Fruit fly (Drosophila melanogaster): ENCODE data around the gene fit.

Gene fit

DNA sequence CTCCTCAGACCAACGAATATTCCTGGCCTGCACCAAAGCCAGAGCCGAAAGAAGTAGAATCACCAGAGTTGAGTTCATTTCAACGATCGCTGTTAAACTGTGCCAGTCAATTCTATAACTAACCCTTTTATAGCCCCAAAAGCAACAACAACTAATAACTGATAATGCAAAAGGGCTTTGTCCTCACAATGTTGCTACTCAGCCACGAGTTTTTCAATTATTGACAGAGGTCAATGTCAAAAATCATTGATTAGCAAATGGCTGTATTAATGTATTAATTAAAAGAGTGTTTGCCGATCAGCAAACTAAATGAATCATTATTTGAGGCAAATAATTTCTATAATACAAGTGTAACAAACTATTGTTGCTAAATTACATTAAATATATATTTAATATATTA is at the start of gene fit:
Gene fit, minus strand, starts transcription at position 101 of the 400 bp plus-strand sequence.
- no peak for TF ChIP-seq insv (optimal IDR thresholded peaks at IDR 0.05)
- no peak for TF ChIP-seq ttk (optimal IDR thresholded peaks at IDR 0.05)

dm6 chr3R:21933952-21934351 is 49.7 kb upstream of the fit start:
- no peak for TF ChIP-seq insv (optimal IDR thresholded peaks at IDR 0.05)
- TF ChIP-seq psq (optimal IDR thresholded peaks at IDR 0.05): no peak
- no peak for TF ChIP-seq Myc (optimal IDR thresholded peaks at IDR 0.05)
- no peak for TF ChIP-seq Sin3A (optimal IDR thresholded peaks at IDR 0.05)
- TF ChIP-seq ttk (optimal IDR thresholded peaks at IDR 0.05): no peak
- TF ChIP-seq h (optimal IDR thresholded peaks at IDR 0.05): no peak

DNA sequence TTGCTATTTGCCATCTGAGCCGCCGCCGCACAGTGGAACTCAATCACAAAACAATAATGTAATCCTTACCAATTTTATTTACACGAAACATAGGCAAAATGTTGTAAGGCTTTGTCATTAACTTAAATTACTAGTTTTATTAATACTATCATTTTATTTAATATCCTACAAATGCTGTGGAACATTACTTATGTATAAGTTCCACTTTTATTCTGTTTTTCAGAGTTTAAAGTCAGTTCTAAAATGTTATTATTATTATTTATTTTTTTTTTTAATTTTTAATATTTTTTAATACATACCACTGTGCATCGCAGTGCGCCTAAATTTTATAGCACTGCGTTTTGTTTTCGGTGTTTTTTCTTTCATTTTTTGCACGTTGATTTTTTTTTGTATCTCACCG is 47.1 kb upstream of the fit start:
- TF ChIP-seq insv (optimal IDR thresholded peaks at IDR 0.05): no peak
- TF ChIP-seq psq (optimal IDR thresholded peaks at IDR 0.05): no peak
- TF ChIP-seq ttk (optimal IDR thresholded peaks at IDR 0.05): no peak
- no peak for TF ChIP-seq h (optimal IDR thresholded peaks at IDR 0.05)
- no peak for TF ChIP-seq Myc (optimal IDR thresholded peaks at IDR 0.05)
- no peak for TF ChIP-seq Sin3A (optimal IDR thresholded peaks at IDR 0.05)

dm6 chr3R:21928214-21928613 is 44.0 kb upstream of the fit start:
- TF ChIP-seq Sin3A (optimal IDR thresholded peaks at IDR 0.05) (no peak), Myc (optimal IDR thresholded peaks at IDR 0.05) (no peak), h (optimal IDR thresholded peaks at IDR 0.05) (no peak), ttk (optimal IDR thresholded peaks at IDR 0.05) (no peak), psq (optimal IDR thresholded peaks at IDR 0.05) (no peak), insv (optimal IDR thresholded peaks at IDR 0.05) (no peak)

dm6 chr3R:21923742-21924141 is 39.5 kb upstream of the fit start:
- TF ChIP-seq h (optimal IDR thresholded peaks at IDR 0.05) (no peak), insv (optimal IDR thresholded peaks at IDR 0.05) (no peak), Sin3A (optimal IDR thresholded peaks at IDR 0.05) (no peak), ttk (optimal IDR thresholded peaks at IDR 0.05) (no peak), psq (optimal IDR thresholded peaks at IDR 0.05) (no peak), Myc (optimal IDR thresholded peaks at IDR 0.05) (no peak)

dm6 chr3R:21922674-21923323 is 38.5 kb upstream of the fit start:
- TF ChIP-seq Sin3A (optimal IDR thresholded peaks at IDR 0.05): no peak
- no peak for TF ChIP-seq ttk (optimal IDR thresholded peaks at IDR 0.05)
- no peak for TF ChIP-seq insv (optimal IDR thresholded peaks at IDR 0.05)
- no peak for TF ChIP-seq h (optimal IDR thresholded peaks at IDR 0.05)
- no peak for TF ChIP-seq psq (optimal IDR thresholded peaks at IDR 0.05)
- TF ChIP-seq Myc (optimal IDR thresholded peaks at IDR 0.05): no peak

DNA sequence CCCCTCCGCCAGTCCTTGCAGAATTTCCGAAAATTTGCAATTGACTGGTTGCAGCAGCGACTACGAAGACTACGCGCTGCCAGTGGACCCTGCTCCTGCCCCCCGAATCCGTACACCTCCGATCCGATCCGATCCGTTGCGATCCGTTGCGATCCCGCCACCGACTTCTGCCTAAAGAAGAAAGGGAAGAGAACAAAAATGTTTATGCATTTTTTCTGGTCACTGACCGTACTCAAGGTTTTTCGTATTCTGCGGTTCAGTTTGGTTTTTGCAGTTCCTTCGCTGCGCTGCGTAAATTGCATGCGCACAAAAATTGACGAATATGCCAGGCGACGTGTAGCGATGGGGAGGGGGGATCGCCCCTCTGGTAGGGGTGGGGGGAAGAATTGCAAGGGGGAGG is 38.0 kb upstream of the fit start:
- no peak for TF ChIP-seq Myc (optimal IDR thresholded peaks at IDR 0.05)
- no peak for TF ChIP-seq h (optimal IDR thresholded peaks at IDR 0.05)
- no peak for TF ChIP-seq Sin3A (optimal IDR thresholded peaks at IDR 0.05)

DNA sequence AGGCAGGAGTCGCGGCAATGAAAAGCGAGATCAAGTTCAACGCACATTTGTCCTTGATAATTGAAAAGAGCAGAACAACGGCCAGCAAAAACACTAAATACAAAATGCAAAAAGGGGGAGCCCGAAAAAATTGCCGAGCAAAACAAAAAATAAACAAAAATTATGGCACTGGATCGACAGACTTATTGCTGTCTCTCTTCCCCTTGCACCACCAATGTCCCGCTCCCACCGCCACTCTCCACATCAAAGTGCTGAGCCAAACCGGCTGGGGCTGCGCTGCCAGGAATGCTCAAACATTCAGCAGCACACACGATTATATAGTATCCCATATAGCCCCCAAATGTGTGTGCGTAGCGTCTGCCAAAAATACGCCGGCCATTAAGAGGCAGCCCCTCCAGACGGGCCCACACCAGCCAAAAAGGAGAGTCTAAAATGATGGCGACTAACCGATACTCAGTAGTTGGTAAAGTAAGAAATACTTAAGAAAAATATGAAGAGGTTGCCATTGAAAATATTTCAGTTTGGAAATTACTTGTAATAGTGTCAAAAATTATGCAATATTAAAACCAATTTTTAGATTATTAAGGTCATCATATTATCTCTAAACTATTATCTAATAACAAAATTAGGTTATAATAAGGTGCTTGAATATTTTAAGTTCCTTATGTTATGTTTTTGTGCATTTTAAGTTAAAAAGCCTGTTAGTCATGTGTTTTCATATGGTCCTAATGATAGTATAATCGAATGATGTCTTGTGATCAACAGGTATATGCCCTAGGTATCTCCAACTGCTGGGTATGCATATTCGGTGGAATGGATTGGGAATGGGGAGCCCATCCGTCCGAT is 37.3 kb upstream of the fit start:
- no peak for TF ChIP-seq psq (optimal IDR thresholded peaks at IDR 0.05)
- no peak for TF ChIP-seq Myc (optimal IDR thresholded peaks at IDR 0.05)
- no peak for TF ChIP-seq insv (optimal IDR thresholded peaks at IDR 0.05)
- TF ChIP-seq h (optimal IDR thresholded peaks at IDR 0.05): no peak
- TF ChIP-seq ttk (optimal IDR thresholded peaks at IDR 0.05): no peak

DNA sequence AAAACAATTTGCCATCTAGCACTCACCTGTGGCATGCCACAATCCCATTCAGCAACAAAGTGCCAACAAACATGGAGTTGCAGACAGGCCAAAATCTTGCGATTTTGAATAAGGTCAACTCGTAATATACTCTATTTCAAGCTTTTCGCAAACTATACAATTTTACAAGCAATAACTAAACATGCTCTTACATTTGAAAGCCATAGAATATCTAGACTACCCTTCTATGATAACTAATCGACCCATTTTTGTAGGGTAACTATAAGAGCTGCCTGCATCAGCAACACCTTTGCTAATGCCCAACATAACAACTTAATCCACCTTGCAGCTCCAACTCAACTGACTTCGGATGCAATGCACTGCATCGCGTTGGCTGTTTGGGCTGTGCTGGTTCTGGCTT is 36.2 kb upstream of the fit start:
- TF ChIP-seq Myc (optimal IDR thresholded peaks at IDR 0.05) (no peak), insv (optimal IDR thresholded peaks at IDR 0.05) (no peak), psq (optimal IDR thresholded peaks at IDR 0.05) (no peak), ttk (optimal IDR thresholded peaks at IDR 0.05) (no peak), Sin3A (optimal IDR thresholded peaks at IDR 0.05) (no peak), h (optimal IDR thresholded peaks at IDR 0.05) (no peak)

dm6 chr3R:21916987-21917386 is 32.7 kb upstream of the fit start:
- TF ChIP-seq Sin3A (optimal IDR thresholded peaks at IDR 0.05): no peak
- TF ChIP-seq h (optimal IDR thresholded peaks at IDR 0.05): no peak
- no peak for TF ChIP-seq Myc (optimal IDR thresholded peaks at IDR 0.05)
- TF ChIP-seq psq (optimal IDR thresholded peaks at IDR 0.05): no peak
- no peak for TF ChIP-seq insv (optimal IDR thresholded peaks at IDR 0.05)

dm6 chr3R:21913447-21913846 is 29.2 kb upstream of the fit start, which contains the start of gene Qsox2:
Gene Qsox2 (plus strand): TSS chr3R:21913747.
- no peak for TF ChIP-seq h (optimal IDR thresholded peaks at IDR 0.05)

DNA sequence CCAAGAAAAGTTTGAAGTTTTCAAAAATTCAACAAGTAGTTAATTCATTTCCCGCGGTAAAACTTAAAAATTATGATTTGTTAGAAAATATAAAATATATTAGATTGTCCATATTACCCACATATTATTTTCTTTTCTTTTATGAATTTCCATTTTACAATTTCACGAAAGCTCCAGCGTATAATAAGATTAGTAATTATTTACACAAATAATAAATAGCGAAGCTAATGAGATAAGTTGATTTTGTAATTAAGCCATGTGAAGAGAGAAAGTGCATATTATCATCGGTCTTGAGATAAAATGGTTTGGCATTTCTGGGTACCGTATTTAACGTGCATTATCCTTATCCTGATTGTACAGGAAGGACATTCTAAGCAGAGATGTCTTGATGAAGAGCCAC is 27.3 kb upstream of the fit start, which contains the start of gene Qsox3:
Gene Qsox3, plus strand, starts transcription at position 301 of the 400 bp plus-strand sequence.
- TF ChIP-seq h (optimal IDR thresholded peaks at IDR 0.05): no peak
- no peak for TF ChIP-seq ttk (optimal IDR thresholded peaks at IDR 0.05)
- TF ChIP-seq Myc (optimal IDR thresholded peaks at IDR 0.05): no peak
- no peak for TF ChIP-seq insv (optimal IDR thresholded peaks at IDR 0.05)
- no peak for TF ChIP-seq psq (optimal IDR thresholded peaks at IDR 0.05)
- TF ChIP-seq Sin3A (optimal IDR thresholded peaks at IDR 0.05): no peak

DNA sequence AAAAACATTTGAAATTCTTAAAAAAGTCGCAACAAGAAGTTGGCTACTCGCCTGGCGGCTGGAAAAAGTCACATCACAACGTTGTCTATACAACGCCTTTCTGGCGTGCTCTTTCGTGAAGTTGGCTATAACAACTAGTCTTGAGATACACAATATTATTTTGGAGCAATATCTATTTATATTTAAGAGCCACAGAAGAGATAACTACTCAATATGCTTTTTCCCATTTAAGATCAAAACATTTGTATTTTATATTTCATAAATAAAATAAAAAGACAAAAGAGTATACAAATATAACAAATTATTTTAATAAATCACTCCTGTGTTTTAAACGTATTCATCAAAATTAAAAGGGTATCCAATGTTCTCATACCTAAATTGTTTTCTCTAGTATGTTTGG is 22.6 kb upstream of the fit start:
- TF ChIP-seq psq (optimal IDR thresholded peaks at IDR 0.05) (no peak), ttk (optimal IDR thresholded peaks at IDR 0.05) (no peak), insv (optimal IDR thresholded peaks at IDR 0.05) (no peak), h (optimal IDR thresholded peaks at IDR 0.05) (no peak), Myc (optimal IDR thresholded peaks at IDR 0.05) (no peak), Sin3A (optimal IDR thresholded peaks at IDR 0.05) (no peak)

Measured in Kc167 (cell line).